Fruit fly (Drosophila melanogaster) ovary, adult (tissue): ENCODE results near the gene CG5217.

Experiments
- CG17801 ChIP-seq: fragments of 200-800 bp; optimal IDR thresholded peaks from 2 replicates; lab custom pipeline; 2019; ENCODE audit warnings: missing biosample characterization, mild to moderate bottlenecking, missing genetic modification characterization, moderate library complexity; ENCODE audit not compliant: partially characterized antibody

The CG5217 gene

dm6 chr3R:19246080-19246637 lies 1.8 kb downstream of the CG5217 start, which contains the start of gene unc79:
TSS of gene unc79 (minus strand) at chr3R:19246130.
- TF ChIP-seq CG17801: no peak

DNA sequence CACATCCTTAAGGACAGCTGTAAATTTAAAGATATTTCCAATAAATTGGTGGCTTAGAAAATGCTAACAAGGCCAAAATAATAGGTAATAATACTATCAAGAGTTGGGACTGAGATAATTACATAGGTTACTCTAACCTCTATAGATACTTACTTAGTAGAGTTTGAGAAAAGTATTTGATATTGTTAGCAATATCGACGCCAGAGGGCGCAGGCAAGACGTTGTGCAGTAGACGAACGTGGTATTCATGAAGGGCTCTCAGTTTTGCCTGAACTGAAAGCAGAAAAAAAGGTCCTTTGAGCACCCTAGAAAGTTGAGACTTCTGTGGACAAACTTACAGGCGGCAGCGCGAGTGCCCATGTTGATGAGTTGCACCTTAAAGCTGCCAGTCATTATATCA lies 2.5 kb downstream of the CG5217 start:
- no peak for TF ChIP-seq CG17801

DNA sequence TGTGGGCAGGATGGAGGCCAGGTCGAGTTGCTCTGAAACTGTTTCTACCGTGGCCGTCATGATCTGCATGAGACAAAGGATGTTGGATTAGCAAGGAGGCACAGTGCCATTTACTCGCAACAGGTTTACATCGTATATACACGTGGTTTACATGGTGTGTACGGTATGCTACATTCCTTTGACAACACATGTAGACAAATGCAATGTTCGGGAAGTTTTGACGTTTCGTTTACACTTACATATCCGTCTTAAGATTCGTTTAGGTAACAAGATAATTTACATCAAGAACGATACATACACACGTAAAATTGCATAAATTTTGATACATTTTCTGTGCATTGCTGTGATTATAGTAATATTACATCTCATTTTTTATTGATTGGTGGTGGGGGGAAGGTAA lies 9.0 kb downstream of the CG5217 start:
- no peak for TF ChIP-seq CG17801

DNA sequence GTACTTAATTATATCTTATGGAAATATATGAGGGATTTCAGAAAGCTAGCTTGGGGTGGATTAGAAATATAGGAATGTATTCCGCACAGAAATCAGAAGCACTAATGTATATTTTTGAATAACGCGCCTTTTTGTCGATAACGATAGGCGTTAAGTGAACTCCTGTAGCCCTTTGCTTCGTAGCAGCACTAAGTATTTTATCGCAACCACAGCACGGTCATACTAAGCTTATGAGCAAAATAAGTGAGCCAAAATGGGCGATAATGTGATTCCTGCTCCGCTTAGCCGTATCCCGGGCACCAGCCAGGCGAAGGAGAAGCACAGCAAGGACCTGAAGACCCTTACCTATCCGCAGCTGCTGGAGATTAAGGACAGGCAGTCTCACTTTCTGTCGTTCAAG lies 18.7 kb downstream of the CG5217 start, which contains the start of the genes CG5250 and Polr2M:
TSS of gene CG5250 (minus strand) at position 32 of the 400 bp plus-strand sequence.
TSS of gene Polr2M (plus strand) at position 219 of the 400 bp plus-strand sequence.
- TF ChIP-seq CG17801: peak; percentile 6

DNA sequence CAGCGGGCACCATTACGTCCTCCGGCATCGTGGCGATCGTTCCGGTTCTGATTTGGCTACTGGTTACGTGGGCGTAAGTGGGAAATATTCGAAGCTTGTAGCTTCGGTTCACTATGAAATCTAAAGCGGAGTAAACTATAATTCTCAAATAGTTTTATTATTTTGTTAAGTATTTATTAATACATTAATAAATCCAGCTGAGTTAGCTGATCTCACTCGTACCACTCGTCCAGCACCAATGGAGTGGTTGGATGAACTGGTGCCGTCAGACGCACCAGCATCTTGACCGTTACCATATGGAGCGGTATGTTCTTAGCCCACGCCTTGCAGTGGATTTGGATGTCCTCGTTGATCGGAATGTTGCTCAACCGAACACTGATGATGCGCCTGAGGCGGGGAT lies 19.9 kb downstream of the CG5217 start, which contains the start of gene CG11703:
TSS of gene CG11703 (minus strand) at position 101 of the 400 bp plus-strand sequence.
- TF ChIP-seq CG17801: no peak

- TF ChIP-seq CG17801: peak; percentile 64
These were observed 21.6 kb downstream of the CG5217 start, which contains the start of gene vib for dm6 chr3R:19226137-19226873. TSS of gene vib (minus strand) at chr3R:19226651.

dm6 chr3R:19225446-19225955 lies 22.4 kb downstream of the CG5217 start:
- no peak for TF ChIP-seq CG17801

- no peak for TF ChIP-seq CG17801
These were observed 24.6 kb downstream of the CG5217 start for dm6 chr3R:19223369-19223768.

- TF ChIP-seq CG17801: no peak
These were observed 26.6 kb downstream of the CG5217 start for dm6 chr3R:19221350-19221749.

DNA sequence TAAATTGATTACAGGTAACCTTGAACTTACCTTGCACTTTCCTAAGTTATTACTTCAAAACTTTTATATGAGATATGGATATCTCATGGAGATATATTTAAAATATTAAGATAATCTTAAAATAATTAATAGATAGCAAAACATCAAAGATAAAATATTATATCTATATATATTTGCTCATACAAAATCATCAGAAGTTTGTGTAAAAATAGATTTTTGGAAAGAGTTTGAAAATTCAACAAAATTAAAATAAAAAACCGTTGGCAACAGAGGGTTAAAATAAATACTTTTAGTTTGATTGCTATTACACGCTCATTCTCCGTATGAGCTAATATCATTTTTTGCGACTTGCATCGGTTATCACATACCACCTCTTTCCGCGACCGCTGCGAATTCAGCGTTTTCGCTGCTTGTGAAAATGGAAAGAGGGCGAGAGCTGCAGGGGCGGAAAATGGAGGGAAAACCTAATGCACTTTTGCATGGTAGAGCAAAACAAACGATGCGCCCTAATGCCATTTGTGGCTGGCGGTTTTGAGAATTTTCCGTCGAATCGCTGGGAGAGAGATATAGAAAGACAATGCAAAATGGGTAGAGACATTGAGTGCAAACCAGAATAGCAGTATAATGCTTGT lies 35.3 kb downstream of the CG5217 start:
- peak; percentile 47 for TF ChIP-seq CG17801

DNA sequence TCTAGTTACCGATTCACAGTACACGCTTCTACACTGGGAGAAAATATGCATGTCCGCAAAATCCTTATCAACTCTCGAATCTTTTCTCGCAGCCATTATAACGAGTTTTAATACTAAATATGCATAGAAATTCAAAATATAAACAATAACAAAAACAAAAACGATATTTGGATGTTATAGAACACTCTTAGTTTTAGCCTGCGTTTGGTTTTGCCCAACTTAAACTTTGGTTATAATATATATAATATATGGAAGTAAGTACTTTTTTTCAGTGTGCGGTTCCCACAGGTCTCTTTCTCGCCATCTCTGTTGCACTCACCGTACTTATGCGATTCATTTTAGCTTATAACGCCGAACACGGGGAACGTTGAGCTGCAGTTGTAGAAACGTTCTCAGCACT lies 36.2 kb downstream of the CG5217 start, which contains the start of gene cry:
TSS of gene cry (plus strand) at position 377 of the 400 bp plus-strand sequence.
- TF ChIP-seq CG17801: peak; percentile 97
